Worm (Caenorhabditis elegans) whole organism, L3 larva: Measurements from ENCODE around the gene srg-33.

Experiments
- R02D3.7 ChIP-seq: fragments of 150-350 bp; optimal IDR thresholded peaks from 2 replicates; lab custom pipeline; 2014; ENCODE audit warnings: missing biosample characterization, missing genetic modification characterization
- ZK546.5 ChIP-seq: sonication (generic microtip); optimal IDR thresholded peaks from 2 replicates; lab custom pipeline; 2017; ENCODE audit warnings: missing biosample characterization, missing genetic modification characterization
- aly-2 ChIP-seq: fragments of 150-350 bp; optimal IDR thresholded peaks from 2 replicates; lab custom pipeline; 2014; ENCODE audit warnings: missing biosample characterization, missing genetic modification characterization
- ama-1 ChIP-seq: fragments of 150-350 bp; optimal IDR thresholded peaks from 2 replicates; lab custom pipeline; 2018
- ceh-16 ChIP-seq: sonication (generic microtip); optimal IDR thresholded peaks from 2 replicates; lab custom pipeline; 2017; ENCODE audit warnings: missing biosample characterization, missing genetic modification characterization
- ceh-82 ChIP-seq: fragments of 150-350 bp; optimal IDR thresholded peaks from 2 replicates; lab custom pipeline; 2014; ENCODE audit warnings: missing biosample characterization, missing genetic modification characterization
- ceh-9 ChIP-seq: sonication (generic microtip); optimal IDR thresholded peaks from 2 replicates; lab custom pipeline; 2018; ENCODE audit warnings: missing biosample characterization, missing genetic modification characterization
- daf-12 ChIP-seq: fragments of 150-350 bp; optimal IDR thresholded peaks from 2 replicates; lab custom pipeline; 2014; ENCODE audit warnings: missing biosample characterization, missing genetic modification reagents, missing genetic modification characterization
- egl-27 ChIP-seq: sonication (generic microtip); optimal IDR thresholded peaks from 4 replicates; lab custom pipeline; 2017; ENCODE audit warnings: missing biosample characterization, missing genetic modification reagents, missing genetic modification characterization
- egl-5 ChIP-seq: fragments of 150-350 bp; optimal IDR thresholded peaks from 2 replicates; lab custom pipeline; 2017; ENCODE audit warnings: missing biosample characterization, missing genetic modification reagents, missing genetic modification characterization, inconsistent platforms
- elt-1 ChIP-seq: fragments of 150-350 bp; optimal IDR thresholded peaks from 2 replicates; lab custom pipeline; 2014; ENCODE audit warnings: missing biosample characterization, missing genetic modification characterization
- elt-2 ChIP-seq: sonication (generic microtip); optimal IDR thresholded peaks from 2 replicates; lab custom pipeline; 2016; ENCODE audit warnings: missing genetic modification reagents, mild to moderate bottlenecking, missing genetic modification characterization, missing compliant biosample characterization
- elt-3 ChIP-seq, 3 experiments: fragments of 150-350 bp in 1 of 3; sonication (generic microtip) in 2 of 3; optimal IDR thresholded peaks; 2 replicates in 2 of 3; 4 replicates in 1 of 3; lab custom pipeline; 2014 to 2017; ENCODE audit warnings: missing biosample characterization in 3 of 3, missing genetic modification characterization in 3 of 3
- eor-1 ChIP-seq, 2 experiments: fragments of 150-350 bp; optimal IDR thresholded peaks; 2 replicates each; lab custom pipeline; 2014 to 2018; ENCODE audit warnings: missing biosample characterization in 2 of 2, missing genetic modification characterization in 2 of 2
- fkh-10 ChIP-seq: sonication (generic microtip); optimal IDR thresholded peaks from 2 replicates; lab custom pipeline; 2017; ENCODE audit warnings: missing biosample characterization, missing genetic modification reagents, missing genetic modification characterization
- fos-1 ChIP-seq: fragments of 150-350 bp; optimal IDR thresholded peaks from 2 replicates; lab custom pipeline; 2014; ENCODE audit warnings: missing biosample characterization, missing genetic modification characterization
- hmg-11 ChIP-seq: sonication (generic microtip); optimal IDR thresholded peaks from 2 replicates; lab custom pipeline; 2016; ENCODE audit warnings: missing genetic modification characterization, missing compliant biosample characterization
- jun-1 ChIP-seq: fragments of 150-350 bp; optimal IDR thresholded peaks from 2 replicates; lab custom pipeline; 2014; ENCODE audit warnings: missing biosample characterization, missing genetic modification reagents, missing genetic modification characterization
- lin-15B ChIP-seq: fragments of 150-350 bp; optimal IDR thresholded peaks from 2 replicates; lab custom pipeline; 2014; ENCODE audit warnings: missing biosample characterization, missing genetic modification characterization
- lin-39 ChIP-seq: fragments of 150-350 bp; optimal IDR thresholded peaks from 2 replicates; lab custom pipeline; 2018; ENCODE audit warnings: missing biosample characterization, missing genetic modification reagents, missing genetic modification characterization
- lsy-12 ChIP-seq: sonication (generic microtip); optimal IDR thresholded peaks from 2 replicates; lab custom pipeline; 2016; ENCODE audit warnings: mild to moderate bottlenecking, missing genetic modification characterization, missing compliant biosample characterization
- mdl-1 ChIP-seq: fragments of 150-350 bp; optimal IDR thresholded peaks from 2 replicates; lab custom pipeline; 2014; ENCODE audit warnings: missing biosample characterization, missing genetic modification characterization
- mml-1 ChIP-seq: fragments of 150-350 bp; sonication (generic microtip); optimal IDR thresholded peaks from 3 replicates; lab custom pipeline; 2014; ENCODE audit warnings: missing biosample characterization, missing genetic modification characterization
- nfya-1 ChIP-seq: sonication (generic microtip); optimal IDR thresholded peaks from 2 replicates; lab custom pipeline; 2017; ENCODE audit warnings: missing genetic modification characterization, mild to moderate bottlenecking, missing compliant biosample characterization, antibody characterized with exemption, moderate library complexity; ENCODE audit not compliant: insufficient read depth
- nhr-11 ChIP-seq: fragments of 150-350 bp; optimal IDR thresholded peaks from 2 replicates; lab custom pipeline; 2014; ENCODE audit warnings: missing biosample characterization, missing genetic modification characterization
- nhr-12 ChIP-seq: fragments of 150-350 bp; optimal IDR thresholded peaks from 2 replicates; lab custom pipeline; 2014; ENCODE audit warnings: missing biosample characterization, missing genetic modification characterization
- nhr-23 ChIP-seq: fragments of 150-350 bp; optimal IDR thresholded peaks from 2 replicates; lab custom pipeline; 2014; ENCODE audit warnings: missing biosample characterization, missing genetic modification reagents, missing genetic modification characterization
- nhr-237 ChIP-seq: fragments of 150-350 bp; optimal IDR thresholded peaks from 2 replicates; lab custom pipeline; 2014; ENCODE audit warnings: missing biosample characterization, missing genetic modification characterization
- nhr-25 ChIP-seq: sonication (generic microtip); optimal IDR thresholded peaks from 2 replicates; lab custom pipeline; 2017; ENCODE audit warnings: missing biosample characterization, missing genetic modification characterization
- nhr-28 ChIP-seq: fragments of 150-350 bp; optimal IDR thresholded peaks from 2 replicates; lab custom pipeline; 2014; ENCODE audit warnings: missing biosample characterization, missing genetic modification characterization
- nhr-43 ChIP-seq: sonication (generic microtip); optimal IDR thresholded peaks from 2 replicates; lab custom pipeline; 2016; ENCODE audit warnings: mild to moderate bottlenecking, missing genetic modification characterization, missing compliant biosample characterization; ENCODE audit not compliant: poor library complexity, severe bottlenecking
- nhr-67 ChIP-seq: fragments of 150-350 bp; optimal IDR thresholded peaks from 2 replicates; lab custom pipeline; 2014; ENCODE audit warnings: missing biosample characterization, missing genetic modification characterization
- nhr-76 ChIP-seq: fragments of 150-350 bp; sonication (generic microtip); optimal IDR thresholded peaks from 5 replicates; lab custom pipeline; 2014; ENCODE audit warnings: missing biosample characterization, missing genetic modification characterization
- nhr-77 ChIP-seq: fragments of 150-350 bp; optimal IDR thresholded peaks from 2 replicates; lab custom pipeline; 2014; ENCODE audit warnings: missing biosample characterization, missing genetic modification characterization
- pha-4 ChIP-seq: fragments of 150-350 bp; optimal IDR thresholded peaks from 2 replicates; lab custom pipeline; 2014; ENCODE audit warnings: missing biosample characterization, missing genetic modification reagents, missing genetic modification characterization
- pqm-1 ChIP-seq: fragments of 150-350 bp; optimal IDR thresholded peaks from 2 replicates; lab custom pipeline; 2017; ENCODE audit warnings: missing biosample characterization, missing genetic modification characterization, inconsistent platforms
- sea-2 ChIP-seq: fragments of 150-350 bp; sonication (generic microtip); optimal IDR thresholded peaks from 4 replicates; lab custom pipeline; 2014; ENCODE audit warnings: missing biosample characterization, missing genetic modification reagents, missing genetic modification characterization
- skn-1 ChIP-seq: fragments of 150-350 bp; optimal IDR thresholded peaks from 2 replicates; lab custom pipeline; 2014; ENCODE audit warnings: missing biosample characterization, missing genetic modification characterization
- snpc-4 ChIP-seq: fragments of 150-350 bp; optimal IDR thresholded peaks from 2 replicates; lab custom pipeline; 2014; ENCODE audit warnings: missing biosample characterization, missing genetic modification characterization
- tbx-2 ChIP-seq: sonication (generic microtip); optimal IDR thresholded peaks from 2 replicates; lab custom pipeline; 2016; ENCODE audit warnings: mild to moderate bottlenecking, missing genetic modification characterization, missing compliant biosample characterization
- unc-39 ChIP-seq: sonication (generic microtip); optimal IDR thresholded peaks from 4 replicates; lab custom pipeline; 2017; ENCODE audit warnings: missing biosample characterization, missing genetic modification characterization
- unc-62 ChIP-seq: fragments of 150-350 bp; sonication (generic microtip); optimal IDR thresholded peaks from 4 replicates; lab custom pipeline; 2014; ENCODE audit warnings: missing biosample characterization, missing genetic modification reagents, missing genetic modification characterization
- zag-1 ChIP-seq: fragments of 150-350 bp; optimal IDR thresholded peaks from 2 replicates; lab custom pipeline; 2014; ENCODE audit warnings: missing biosample characterization, missing genetic modification characterization
- ztf-11 ChIP-seq: fragments of 150-350 bp; optimal IDR thresholded peaks from 2 replicates; lab custom pipeline; 2014; ENCODE audit warnings: missing biosample characterization, missing genetic modification characterization

Gene srg-33

DNA sequence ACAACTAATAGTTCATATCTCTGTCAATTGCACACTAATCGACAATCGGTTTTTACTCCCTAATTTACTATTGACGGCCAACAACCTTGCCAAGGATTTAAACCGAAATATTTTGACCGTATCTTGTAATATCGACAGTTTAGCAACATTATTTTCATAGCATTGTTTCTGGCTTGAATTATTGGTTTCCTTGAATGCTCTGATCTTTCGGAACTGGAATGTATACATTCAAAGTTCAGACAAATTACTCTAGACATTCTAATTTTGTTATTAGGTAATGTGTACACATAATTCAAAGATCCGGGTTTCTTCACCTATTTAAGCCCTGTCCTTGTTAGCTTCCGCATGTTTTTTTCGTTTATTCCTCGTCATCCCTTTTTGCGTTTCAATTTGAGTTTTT is 27.9 kb upstream of the srg-33 start, which contains the start of gene C16D9.9:
Gene C16D9.9 (plus strand): TSS at position 301 of the 400 bp plus-strand sequence.
- no peak for TF ChIP-seq nfya-1 (tag; lab: Kevin White, UChicago)
- TF ChIP-seq lin-15B, result no peak
- TF ChIP-seq mml-1, result no peak

DNA sequence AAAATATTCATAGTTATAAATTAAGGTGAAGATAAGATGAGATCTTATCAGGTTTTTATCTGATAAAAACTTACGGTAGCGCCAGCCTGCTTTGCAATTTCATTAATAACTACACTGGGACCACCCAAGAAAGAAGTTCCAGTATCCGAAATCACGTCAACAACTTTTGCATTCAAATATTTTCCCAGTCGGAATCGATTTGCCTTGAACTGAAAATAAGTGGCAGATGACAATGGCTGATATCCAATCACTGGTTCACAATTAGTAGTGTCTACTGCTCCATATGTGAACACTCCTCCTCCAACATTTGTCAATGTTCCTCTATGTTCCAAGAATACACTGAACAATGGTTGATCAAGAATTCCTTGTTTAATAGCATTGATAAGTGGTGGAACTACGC is 25.6 kb upstream of the srg-33 start, which contains the start of gene F21F8.5:
Gene F21F8.5 (minus strand): TSS at position 101 of the 400 bp plus-strand sequence.
- TF ChIP-seq nhr-23 (no peak), fos-1 (no peak), sea-2 (no peak), unc-62 (no peak), ama-1 (lab: Kevin White, UChicago) (no peak), ceh-82 (tag; lab: Kevin White, UChicago) (no peak), nfya-1 (tag; lab: Kevin White, UChicago) (no peak), lsy-12 (tag; lab: Kevin White, UChicago) (no peak), R02D3.7 (no peak), ZK546.5 (tag; lab: Kevin White, UChicago) (no peak), fkh-10 (GFP tag; lab: Kevin White, UChicago) (no peak), pha-4 (no peak), eor-1 (tag; optimal IDR thresholded peaks at IDR 0.05; lab: Kevin White, UChicago) (no peak), nhr-67 (no peak), nhr-77 (tag; lab: Kevin White, UChicago) (no peak), nhr-28 (tag; lab: Kevin White, UChicago) (no peak), elt-3 (tag; optimal IDR thresholded peaks at IDR 0.05; lab: Kevin White, UChicago) (no peak), mdl-1 (no peak), unc-39 (tag; lab: Kevin White, UChicago) (no peak), ztf-11 (no peak)
- TF ChIP-seq, all 47 proteins: peak for 0

DNA sequence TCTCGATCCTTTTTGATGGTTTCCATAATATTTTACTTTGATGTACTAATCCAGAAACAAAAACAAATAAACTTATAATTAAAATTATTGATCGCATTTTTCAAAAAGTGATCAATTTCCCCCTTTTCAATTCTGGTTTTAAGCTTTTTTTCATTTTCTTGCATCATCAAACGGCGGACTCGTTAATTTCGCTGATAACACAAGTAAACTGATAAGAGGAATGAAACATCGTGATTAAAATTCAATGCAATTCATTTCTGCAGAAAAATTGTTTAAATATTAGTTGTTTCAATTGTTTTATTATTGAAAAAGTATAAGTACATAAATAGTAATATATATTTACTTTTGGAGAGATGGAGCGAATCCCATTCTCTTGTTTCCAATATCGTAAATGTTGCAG is 24.6 kb upstream of the srg-33 start:
- TF ChIP-seq elt-3 (tag; optimal IDR thresholded peaks at IDR 0.05; lab: Kevin White, UChicago) (no peak), elt-2 (tag; lab: Kevin White, UChicago) (peak; percentile 96), nfya-1 (tag; lab: Kevin White, UChicago) (no peak), mml-1 (no peak), nhr-12 (tag; lab: Kevin White, UChicago) (no peak), zag-1 (tag; lab: Kevin White, UChicago) (no peak), skn-1 (tag; lab: Kevin White, UChicago) (peak; percentile 5), nhr-25 (no peak), ceh-16 (no peak), unc-39 (tag; lab: Kevin White, UChicago) (no peak), lin-15B (no peak), eor-1 (tag; optimal IDR thresholded peaks at IDR 0.05; lab: Kevin White, UChicago) (no peak), lin-39 (tag; lab: Kevin White, UChicago) (no peak), mdl-1 (no peak), egl-5 (no peak), elt-1 (tag; lab: Kevin White, UChicago) (no peak), daf-12 (no peak), nhr-237 (no peak), pha-4 (no peak), fkh-10 (GFP tag; lab: Kevin White, UChicago) (no peak), jun-1 (tag; lab: Kevin White, UChicago) (peak; percentile 43), pqm-1 (tag; lab: Kevin White, UChicago) (peak; percentile 91), ZK546.5 (tag; lab: Kevin White, UChicago) (no peak), nhr-11 (no peak), ztf-11 (no peak), sea-2 (no peak), lsy-12 (tag; lab: Kevin White, UChicago) (no peak), ceh-9 (no peak), nhr-28 (tag; lab: Kevin White, UChicago) (no peak), nhr-77 (tag; lab: Kevin White, UChicago) (peak; percentile 55)

DNA sequence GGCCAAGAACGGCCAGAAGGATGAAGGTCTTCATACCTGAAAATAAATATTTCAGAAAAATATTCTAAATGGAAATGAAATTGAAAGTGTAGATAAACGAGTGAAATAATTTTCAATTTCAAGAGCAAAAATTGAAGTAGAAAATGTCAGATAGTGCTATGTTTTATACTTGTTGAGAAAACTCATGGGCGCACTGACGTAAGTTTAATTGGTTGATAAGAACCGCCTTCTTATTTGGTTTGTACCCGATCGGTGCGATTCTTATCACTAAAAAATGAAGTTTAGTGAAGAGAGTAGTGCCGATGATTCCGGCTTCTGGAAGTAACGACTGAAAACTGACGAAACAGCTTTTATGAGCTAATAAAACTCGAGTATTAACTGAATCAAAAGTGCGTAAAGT is 23.0 kb upstream of the srg-33 start, which contains the start of the genes asp-6 and asp-12:
Gene asp-6 (minus strand): TSS at position 36 of the 400 bp plus-strand sequence.
Gene asp-12 (plus strand): TSS at position 309 of the 400 bp plus-strand sequence.
- TF ChIP-seq unc-39 (tag; lab: Kevin White, UChicago), result no peak
- TF ChIP-seq nfya-1 (tag; lab: Kevin White, UChicago), result no peak
- TF ChIP-seq egl-27, result no peak
- TF ChIP-seq elt-3 (tag; optimal IDR thresholded peaks at IDR 0.05; lab: Kevin White, UChicago), result no peak
- TF ChIP-seq hmg-11, result no peak
- no peak for TF ChIP-seq fkh-10 (GFP tag; lab: Kevin White, UChicago)
- peak; percentile 26 for TF ChIP-seq jun-1 (tag; lab: Kevin White, UChicago)
- peak; percentile 92 for TF ChIP-seq elt-2 (tag; lab: Kevin White, UChicago)
- TF ChIP-seq nhr-237, result no peak
- TF ChIP-seq nhr-11, result no peak
- TF ChIP-seq aly-2, result no peak
- no peak for TF ChIP-seq snpc-4 (tag; lab: Kevin White, UChicago)
- TF ChIP-seq nhr-67, result no peak
- TF ChIP-seq tbx-2 (tag; lab: Kevin White, UChicago), result no peak
- TF ChIP-seq pqm-1 (tag; lab: Kevin White, UChicago), result peak; percentile 80
- TF ChIP-seq fos-1, result peak; percentile 3
- TF ChIP-seq mdl-1, result no peak
- TF ChIP-seq daf-12, result no peak
- TF ChIP-seq ztf-11, result no peak
- TF ChIP-seq lin-15B, result no peak
- peak; percentile 38 for TF ChIP-seq pha-4
- TF ChIP-seq eor-1 (tag; optimal IDR thresholded peaks at IDR 0.05; lab: Kevin White, UChicago), result no peak
- no peak for TF ChIP-seq nhr-76
- TF ChIP-seq nhr-12 (tag; lab: Kevin White, UChicago), result no peak
- no peak for TF ChIP-seq unc-62
- no peak for TF ChIP-seq ceh-16
- no peak for TF ChIP-seq elt-1 (tag; lab: Kevin White, UChicago)
- no peak for TF ChIP-seq nhr-43 (tag; lab: Kevin White, UChicago)
- TF ChIP-seq lin-39 (tag; lab: Kevin White, UChicago), result no peak
- TF ChIP-seq egl-5, result no peak
- TF ChIP-seq ZK546.5 (tag; lab: Kevin White, UChicago), result no peak
